Fruit fly (Drosophila melanogaster) whole organism, embryonic: ENCODE data around the gene CG43321.

ENCODE experiments used
- Blimp-1 ChIP-seq: fragments of 200-800 bp; sonication (Bioruptor generic); optimal IDR thresholded peaks from 3 replicates; lab custom pipeline; 2018; ENCODE audit warnings: missing biosample characterization, missing genetic modification characterization, mild to moderate bottlenecking, moderate library complexity, missing genetic modification reagents
- CG10274 ChIP-seq: fragments of 200-800 bp; sonication (Bioruptor generic); optimal IDR thresholded peaks from 3 replicates; lab custom pipeline; 2017; ENCODE audit warnings: missing biosample characterization, mild to moderate bottlenecking, missing genetic modification characterization
- CG11398 ChIP-seq: fragments of 200-800 bp; sonication (Bioruptor generic); optimal IDR thresholded peaks from 2 replicates; lab custom pipeline; 2016; ENCODE audit warnings: missing biosample characterization, missing genetic modification characterization
- CG11456 ChIP-seq: fragments of 200-800 bp; sonication (Bioruptor generic); IDR thresholded peaks from 3 replicates; pipeline ENCODE4 v1.3.6; 2022; ENCODE audit warnings: missing biosample characterization, missing genetic modification characterization
- CG11723 ChIP-seq: fragments of 200-800 bp; sonication (Bioruptor generic); optimal IDR thresholded peaks from 2 replicates; lab custom pipeline; 2017; ENCODE audit warnings: missing biosample characterization, mild to moderate bottlenecking, missing genetic modification characterization
- CG12155 ChIP-seq: fragments of 200-800 bp; sonication (Bioruptor generic); optimal IDR thresholded peaks from 3 replicates; lab custom pipeline; 2016; ENCODE audit warnings: missing biosample characterization, missing genetic modification characterization
- CG13296 ChIP-seq: fragments of 200-800 bp; sonication (Bioruptor generic); optimal IDR thresholded peaks from 3 replicates; lab custom pipeline; 2018; ENCODE audit warnings: missing biosample characterization, mild to moderate bottlenecking, missing genetic modification characterization
- CG14050 ChIP-seq: fragments of 200-800 bp; sonication (Bioruptor generic); IDR thresholded peaks from 3 replicates; pipeline ENCODE4 v1.3.6; 2022; ENCODE audit warnings: missing biosample characterization, missing genetic modification characterization
- CG14441 ChIP-seq: fragments of 200-800 bp; sonication (Bioruptor generic); IDR thresholded peaks from 2 replicates; pipeline ENCODE4 v1.3.6; 2022; ENCODE audit warnings: missing biosample characterization, missing genetic modification characterization
- CG15514 ChIP-seq: fragments of 200-800 bp; sonication (Bioruptor generic); optimal IDR thresholded peaks from 3 replicates; lab custom pipeline; 2017; ENCODE audit warnings: missing biosample characterization, missing genetic modification characterization, mild to moderate bottlenecking, moderate library complexity, missing genetic modification reagents
- CG15601 ChIP-seq: fragments of 200-800 bp; sonication (Bioruptor generic); optimal IDR thresholded peaks from 3 replicates; lab custom pipeline; 2019; ENCODE audit warnings: missing biosample characterization, mild to moderate bottlenecking, missing genetic modification characterization, moderate library complexity
- CG1647 ChIP-seq: fragments of 200-800 bp; sonication (Bioruptor generic); optimal IDR thresholded peaks from 3 replicates; lab custom pipeline; 2016; ENCODE audit warnings: missing biosample characterization, missing genetic modification characterization
- CG17359 ChIP-seq: fragments of 200-800 bp; sonication (Bioruptor generic); optimal IDR thresholded peaks from 3 replicates; lab custom pipeline; 2018; ENCODE audit warnings: missing biosample characterization, mild to moderate bottlenecking, missing genetic modification characterization, moderate library complexity
- CG17829 ChIP-seq: fragments of 200-800 bp; optimal IDR thresholded peaks from 2 replicates; lab custom pipeline; 2019; ENCODE audit warnings: missing biosample characterization, mild to moderate bottlenecking, missing genetic modification characterization, moderate library complexity
- CG18476 ChIP-seq: fragments of 200-800 bp; sonication (Bioruptor generic); optimal IDR thresholded peaks from 2 replicates; lab custom pipeline; 2016; ENCODE audit warnings: missing biosample characterization, mild to moderate bottlenecking, missing genetic modification characterization
- CG32767 ChIP-seq: fragments of 200-800 bp; sonication (Bioruptor generic); IDR thresholded peaks from 2 replicates; pipeline ENCODE4 v1.3.6; 2022; ENCODE audit warnings: missing biosample characterization, missing genetic modification characterization
- CG42726 ChIP-seq: fragments of 200-800 bp; sonication (Bioruptor generic); IDR thresholded peaks from 2 replicates; pipeline ENCODE4 v1.3.6; 2022; ENCODE audit warnings: missing biosample characterization, missing genetic modification characterization; ENCODE audit not compliant: partially characterized antibody
- CG6854 ChIP-seq: fragments of 200-800 bp; sonication (Bioruptor generic); optimal IDR thresholded peaks from 3 replicates; lab custom pipeline; 2017; ENCODE audit warnings: missing biosample characterization, mild to moderate bottlenecking, missing genetic modification characterization
- CG7963 ChIP-seq: fragments of 200-800 bp; sonication (Bioruptor generic); IDR thresholded peaks from 3 replicates; pipeline ENCODE4 v1.3.6; 2022; ENCODE audit warnings: missing biosample characterization, missing genetic modification characterization; ENCODE audit not compliant: partially characterized antibody
- CG9215 ChIP-seq: fragments of 200-800 bp; sonication (Bioruptor generic); IDR thresholded peaks from 2 replicates; pipeline ENCODE4 v1.3.6; 2022; ENCODE audit warnings: missing biosample characterization, missing genetic modification characterization
- CkIIα-i1 ChIP-seq: fragments of 200-800 bp; sonication (Bioruptor generic); IDR thresholded peaks from 2 replicates; pipeline ENCODE4 v1.3.6; 2022; ENCODE audit warnings: missing biosample characterization, missing genetic modification characterization
- H2.0 ChIP-seq: fragments of 200-800 bp; sonication (Bioruptor generic); IDR thresholded peaks from 2 replicates; pipeline ENCODE4 v1.3.6; 2022; ENCODE audit warnings: missing biosample characterization, missing genetic modification characterization
- Hsf ChIP-seq: fragments of 200-800 bp; sonication (Bioruptor generic); optimal IDR thresholded peaks from 3 replicates; lab custom pipeline; 2016; ENCODE audit warnings: missing biosample characterization, missing genetic modification characterization
- NC2α ChIP-seq: fragments of 200-800 bp; sonication (Bioruptor generic); optimal IDR thresholded peaks from 2 replicates; lab custom pipeline; 2016; ENCODE audit warnings: missing biosample characterization, missing genetic modification characterization
- Neu2 ChIP-seq: fragments of 200-800 bp; sonication (Bioruptor generic); optimal IDR thresholded peaks from 3 replicates; lab custom pipeline; 2016; ENCODE audit warnings: missing biosample characterization, missing genetic modification characterization, borderline replicate concordance
- Oli ChIP-seq: fragments of 200-800 bp; sonication (Bioruptor generic); optimal IDR thresholded peaks from 2 replicates; lab custom pipeline; 2018; ENCODE audit warnings: missing biosample characterization, mild to moderate bottlenecking, missing genetic modification characterization, moderate library complexity
- Sin3A ChIP-seq: fragments of >200 bp; optimal IDR thresholded peaks from 2 replicates; lab custom pipeline; 2018
- Sry-β ChIP-seq: fragments of 200-800 bp; sonication (Bioruptor generic); optimal IDR thresholded peaks from 2 replicates; lab custom pipeline; 2018; ENCODE audit warnings: missing biosample characterization, mild to moderate bottlenecking, missing genetic modification characterization, moderate library complexity
- Stat92E ChIP-seq, 3 experiments: fragments of >200 bp in 2 of 3; fragments of 200-800 bp in 1 of 3; sonication (Bioruptor generic) in 1 of 3; optimal IDR thresholded peaks; 2 replicates each; lab custom pipeline; 2017 to 2019; ENCODE audit warnings: missing biosample characterization in 3 of 3, missing genetic modification characterization in 3 of 3, mild to moderate bottlenecking in 1 of 3, moderate library complexity in 1 of 3
- cato ChIP-seq: fragments of 200-800 bp; sonication (Bioruptor generic); optimal IDR thresholded peaks from 2 replicates; lab custom pipeline; 2016; ENCODE audit warnings: missing biosample characterization, missing genetic modification characterization, borderline replicate concordance
- cg ChIP-seq: fragments of 200-800 bp; sonication (Bioruptor generic); optimal IDR thresholded peaks from 3 replicates; lab custom pipeline; 2019; ENCODE audit warnings: missing biosample characterization, mild to moderate bottlenecking, missing genetic modification characterization, moderate library complexity
- chinmo ChIP-seq: fragments of 200-800 bp; sonication (Bioruptor generic); IDR thresholded peaks from 4 replicates; pipeline ENCODE4 v1.3.6; 2022; ENCODE audit warnings: missing biosample characterization, missing genetic modification characterization; ENCODE audit not compliant: partially characterized antibody
- ci ChIP-seq: fragments of 200-800 bp; sonication (Bioruptor generic); IDR thresholded peaks from 3 replicates; pipeline ENCODE4 v1.3.6; 2022; ENCODE audit warnings: missing biosample characterization, missing genetic modification characterization
- danr ChIP-seq: fragments of 200-800 bp; sonication (Bioruptor generic); IDR thresholded peaks from 2 replicates; pipeline ENCODE4 v1.3.6; 2022; ENCODE audit warnings: missing biosample characterization, missing genetic modification characterization
- emc ChIP-seq: fragments of 200-800 bp; sonication (Bioruptor generic); optimal IDR thresholded peaks from 2 replicates; lab custom pipeline; 2016; ENCODE audit warnings: missing biosample characterization, missing genetic modification characterization
- ems ChIP-seq: fragments of 200-800 bp; sonication (Bioruptor generic); optimal IDR thresholded peaks from 3 replicates; lab custom pipeline; 2016; ENCODE audit warnings: missing biosample characterization, missing genetic modification characterization
- esg ChIP-seq: fragments of 200-800 bp; sonication (Bioruptor generic); conservative IDR thresholded peaks from 2 replicates; pipeline ENCODE4 v1.3.6; 2022; ENCODE audit warnings: missing biosample characterization, missing genetic modification characterization
- eyg ChIP-seq: fragments of 200-800 bp; sonication (Bioruptor generic); optimal IDR thresholded peaks from 3 replicates; lab custom pipeline; 2016; ENCODE audit warnings: missing biosample characterization, missing genetic modification characterization
- her ChIP-seq: fragments of 200-800 bp; sonication (Bioruptor generic); optimal IDR thresholded peaks from 2 replicates; lab custom pipeline; 2016; ENCODE audit warnings: missing biosample characterization, missing genetic modification characterization
- knrl ChIP-seq: fragments of 200-800 bp; sonication (Bioruptor generic); IDR thresholded peaks from 3 replicates; pipeline ENCODE4 v1.3.6; 2022; ENCODE audit warnings: missing biosample characterization, missing genetic modification characterization; ENCODE audit not compliant: partially characterized antibody
- nau ChIP-seq: fragments of 200-800 bp; sonication (Bioruptor generic); optimal IDR thresholded peaks from 3 replicates; lab custom pipeline; 2017; ENCODE audit warnings: missing biosample characterization, mild to moderate bottlenecking, missing genetic modification characterization, missing genetic modification reagents
- odd ChIP-seq: fragments of 200-800 bp; sonication (Bioruptor generic); optimal IDR thresholded peaks from 2 replicates; lab custom pipeline; 2017; ENCODE audit warnings: missing biosample characterization, mild to moderate bottlenecking, missing genetic modification characterization
- pan ChIP-seq, 4 experiments: fragments of >200 bp in 3 of 4; fragments of 200-800 bp in 1 of 4; sonication (Bioruptor generic) in 1 of 4; optimal IDR thresholded peaks in 3 of 4; IDR thresholded peaks in 1 of 4; 2 replicates each; pipeline versions ENCODE4 v1.3.6 to Lab custom; 2017 to 2022; ENCODE audit warnings: missing biosample characterization in 2 of 4, missing genetic modification characterization in 2 of 4, mixed read lengths in 1 of 4
- pzg ChIP-seq: fragments of 200-800 bp; sonication (Bioruptor generic); optimal IDR thresholded peaks from 3 replicates; lab custom pipeline; 2018; ENCODE audit warnings: missing biosample characterization, mild to moderate bottlenecking, missing genetic modification characterization, moderate library complexity
- ranshi ChIP-seq: fragments of 200-800 bp; sonication (Bioruptor generic); IDR thresholded peaks from 2 replicates; pipeline ENCODE4 v1.3.6; 2022; ENCODE audit warnings: missing biosample characterization, missing genetic modification characterization
- sr ChIP-seq: fragments of 200-800 bp; sonication (Bioruptor generic); IDR thresholded peaks from 3 replicates; pipeline ENCODE4 v1.3.6; 2022; ENCODE audit warnings: missing biosample characterization, missing genetic modification characterization
- stc ChIP-seq: fragments of 200-800 bp; sonication (Bioruptor generic); IDR thresholded peaks from 2 replicates; pipeline ENCODE4 v1.3.6; 2022; ENCODE audit warnings: missing biosample characterization, missing genetic modification characterization
- stwl ChIP-seq: fragments of 200-800 bp; sonication (Bioruptor generic); optimal IDR thresholded peaks from 3 replicates; lab custom pipeline; 2018; ENCODE audit warnings: missing biosample characterization, mild to moderate bottlenecking, missing genetic modification characterization, moderate library complexity
- wor ChIP-seq: fragments of 200-800 bp; sonication (Bioruptor generic); IDR thresholded peaks from 2 replicates; pipeline ENCODE4 v1.3.6; 2022; ENCODE audit warnings: missing biosample characterization, missing genetic modification characterization
- zen ChIP-seq: fragments of 200-800 bp; sonication (Bioruptor generic); optimal IDR thresholded peaks from 3 replicates; lab custom pipeline; 2018; ENCODE audit warnings: missing biosample characterization, mild to moderate bottlenecking, missing genetic modification characterization, moderate library complexity

CG43321 gene

DNA sequence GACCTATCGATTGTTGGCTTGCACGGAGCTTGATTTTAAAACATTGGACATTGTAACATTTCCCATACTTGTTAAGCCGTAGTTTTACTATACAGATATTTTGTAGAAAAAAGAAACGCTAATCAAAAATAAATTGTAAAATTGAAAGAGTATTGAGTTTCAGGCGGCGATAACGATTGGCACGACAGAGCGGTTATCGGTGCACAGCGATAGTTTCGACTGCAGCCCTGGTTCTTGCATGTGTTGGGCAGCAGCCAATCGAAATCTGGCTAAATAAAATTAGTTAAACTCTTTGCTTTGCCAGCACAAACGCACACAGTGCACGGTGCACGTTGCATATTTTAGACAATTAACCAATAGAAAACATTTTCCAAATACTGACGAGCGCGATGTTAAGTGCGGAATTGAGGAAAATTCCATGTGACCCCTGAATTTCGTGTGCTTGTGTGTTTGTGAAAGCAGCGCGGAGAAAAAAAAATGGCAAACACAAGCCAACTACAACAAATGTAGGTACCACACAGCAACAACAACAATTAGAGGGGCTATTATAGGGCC, 25.8 kb downstream of the CG43321 start, which contains the start of gene milt (continued):
- TF ChIP-seq ems (GFP tag; lab: Kevin White, UChicago), result peak; percentile 53
- no peak for TF ChIP-seq sr (GFP tag; lab: Robert Waterston, UW)
- TF ChIP-seq CG7963, result peak; percentile 92
- TF ChIP-seq CG32767 (GFP tag; lab: Robert Waterston, UW), result no peak
- TF ChIP-seq knrl (GFP tag; lab: Robert Waterston, UW), result peak; percentile 81
- TF ChIP-seq CG6854 (GFP tag; lab: Kevin White, UChicago), result no peak
- TF ChIP-seq danr (GFP tag; lab: Robert Waterston, UW), result no peak
- TF ChIP-seq chinmo (GFP tag; lab: Robert Waterston, UW), result peak; percentile 78
- TF ChIP-seq CG12155 (GFP tag; lab: Kevin White, UChicago), result no peak
- TF ChIP-seq ci (GFP tag; lab: Robert Waterston, UW), result no peak
- no peak for TF ChIP-seq CG1647 (GFP tag; lab: Kevin White, UChicago)
- TF ChIP-seq wor (GFP tag; lab: Robert Waterston, UW), result no peak
- TF ChIP-seq CG17359 (tag; lab: Kevin White, UChicago), result no peak
- peak; percentile 50 for TF ChIP-seq Sry-β (GFP tag; lab: Kevin White, UChicago)
- peak; percentile 82 for TF ChIP-seq stwl (tag; lab: Kevin White, UChicago)
- peak; percentile 1 for TF ChIP-seq zen (tag; lab: Kevin White, UChicago)
- TF ChIP-seq pzg (GFP tag; lab: Kevin White, UChicago), result peak; percentile 72
- TF ChIP-seq CG10274, result no peak
- peak; percentile 52 for TF ChIP-seq CG15601
- TF ChIP-seq CG42726 (GFP tag; lab: Robert Waterston, UW), result peak; percentile 86
- no peak for TF ChIP-seq CG14441 (GFP tag; lab: Robert Waterston, UW)
- peak; percentile 58 for TF ChIP-seq Sin3A (lab: Kevin White, UChicago)
- TF ChIP-seq Oli (tag; lab: Kevin White, UChicago), result no peak
- TF ChIP-seq emc (GFP tag; lab: Kevin White, UChicago), result peak; percentile 9
- no peak for TF ChIP-seq CG11398 (GFP tag; lab: Kevin White, UChicago)
- no peak for TF ChIP-seq Neu2
- no peak for TF ChIP-seq cg (GFP tag; lab: Kevin White, UChicago)
- TF ChIP-seq CG14050 (GFP tag; lab: Robert Waterston, UW), result no peak
- TF ChIP-seq CG13296 (GFP tag; lab: Kevin White, UChicago), result no peak
- no peak for TF ChIP-seq CG11723
- TF ChIP-seq eyg (GFP tag; lab: Kevin White, UChicago), result no peak
- no peak for TF ChIP-seq NC2α (GFP tag; lab: Kevin White, UChicago)
- TF ChIP-seq Blimp-1 (GFP tag; lab: Kevin White, UChicago), result no peak
- TF ChIP-seq cato (GFP tag; lab: Kevin White, UChicago), result no peak
- no peak for TF ChIP-seq CG9215 (GFP tag; lab: Robert Waterston, UW)
- TF ChIP-seq nau (GFP tag; lab: Kevin White, UChicago), result no peak
- no peak for TF ChIP-seq pan (optimal IDR thresholded peaks at IDR 0.05; lab: Kevin White, UChicago)
- no peak for TF ChIP-seq pan (GFP tag; optimal IDR thresholded peaks at IDR 0.05 in 1 of 2, IDR thresholded peaks at IDR 0.05 in 1 of 2)
- no peak for TF ChIP-seq esg (GFP tag; lab: Robert Waterston, UW)
- TF ChIP-seq Stat92E (GFP tag; optimal IDR thresholded peaks at IDR 0.05; lab: Kevin White, UChicago), result no peak
- peak; percentile 5 for TF ChIP-seq her
- TF ChIP-seq Hsf (GFP tag; lab: Kevin White, UChicago), result peak; percentile 22
- TF ChIP-seq CG11456 (GFP tag; lab: Robert Waterston, UW), result no peak
- peak; percentile 1 for TF ChIP-seq CG17829 (tag; lab: Kevin White, UChicago)
- no peak for TF ChIP-seq stc (GFP tag; lab: Robert Waterston, UW)
- no peak for TF ChIP-seq CG18476 (GFP tag; lab: Kevin White, UChicago)
- no peak for TF ChIP-seq odd (GFP tag; lab: Kevin White, UChicago)
- no peak for TF ChIP-seq H2.0 (GFP tag; lab: Robert Waterston, UW)
- peak; percentile 40 for TF ChIP-seq CG15514 (GFP tag; lab: Kevin White, UChicago)
- TF ChIP-seq ranshi (GFP tag; lab: Robert Waterston, UW), result no peak
- no peak for TF ChIP-seq CkIIα-i1 (GFP tag; lab: Robert Waterston, UW)
